Worm (Caenorhabditis elegans): ENCODE measurements around the gene F01F1.15.

- TF ChIP-seq lin-13 (tag; optimal IDR thresholded peaks at IDR 0.05) (no peak), bed-3 (GFP tag; optimal IDR thresholded peaks at IDR 0.05) (no peak), unc-120 (tag; optimal IDR thresholded peaks at IDR 0.05; ENCODE audit: poor library complexity, severe bottlenecking) (no peak), hlh-1 (tag; optimal IDR thresholded peaks at IDR 0.05) (no peak)
Measured at ce11 chrIII:5914717-5915116, 45.4 kb upstream of the F01F1.15 start.

All from whole organism, mixed stage, embryonic.